Worm (Caenorhabditis elegans): ENCODE results near the gene R10E11.9.

DNA sequence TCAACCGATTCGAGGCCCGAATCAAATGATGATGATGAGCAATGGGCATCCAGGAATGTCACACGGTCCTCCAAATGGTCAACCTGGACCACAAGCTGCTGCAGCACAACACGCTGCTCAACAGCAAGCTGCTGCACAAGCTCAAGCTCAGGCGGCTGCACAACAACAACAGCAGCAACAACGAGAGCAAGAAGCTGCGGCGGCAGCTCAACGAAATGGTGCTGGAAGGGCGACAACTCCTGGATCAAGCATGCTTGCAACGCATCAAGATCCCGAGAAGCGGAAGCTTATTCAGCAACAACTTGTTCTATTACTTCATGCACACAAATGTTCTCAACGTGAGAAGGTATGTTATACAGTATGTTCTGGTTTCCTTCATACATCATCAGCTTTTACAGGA, 25.4 kb downstream of the R10E11.9 start:
- TF ChIP-seq elt-3 (tag; optimal IDR thresholded peaks at IDR 0.05) (no peak), unc-39 (tag; optimal IDR thresholded peaks at IDR 0.05) (no peak), hlh-1 (tag; optimal IDR thresholded peaks at IDR 0.05) (no peak), ztf-11 (tag; optimal IDR thresholded peaks at IDR 0.05) (no peak), mab-5 (tag; optimal IDR thresholded peaks at IDR 0.05) (no peak), nhr-12 (tag; optimal IDR thresholded peaks at IDR 0.05) (no peak), nhr-237 (tag; optimal IDR thresholded peaks at IDR 0.05) (no peak), snpc-4 (tag; optimal IDR thresholded peaks at IDR 0.05) (no peak), lin-13 (tag; optimal IDR thresholded peaks at IDR 0.05) (no peak)
